Fruit fly (Drosophila melanogaster): ENCODE data around the gene dmt.

dmt gene

dm6 chr3R:9759360-9760191 is 48.6 kb downstream of the dmt start, which contains the start of gene Mpi (continued):
- no peak for TF ChIP-seq Poxn (GFP tag; IDR thresholded peaks at IDR 0.05)
- TF ChIP-seq Mrtf (GFP tag; IDR thresholded peaks at IDR 0.05): no peak
- no peak for TF ChIP-seq CG14441 (GFP tag; IDR thresholded peaks at IDR 0.05)
- no peak for TF ChIP-seq h (optimal IDR thresholded peaks at IDR 0.05)
- peak; percentile 12 for TF ChIP-seq CG4707 (GFP tag; optimal IDR thresholded peaks at IDR 0.05)
- no peak for TF ChIP-seq Aef1 (GFP tag; IDR thresholded peaks at IDR 0.05)
- TF ChIP-seq CG16813 (GFP tag; IDR thresholded peaks at IDR 0.05; ENCODE audit: partially characterized antibody): peak; percentile 52; the same call in 1 of the 3 replicates
- no peak for TF ChIP-seq repo (GFP tag; optimal IDR thresholded peaks at IDR 0.05)
- 0 out of 2 replicates have a peak, but pooled peaks have one; percentile 17 for TF ChIP-seq CG11247 (GFP tag; IDR thresholded peaks at IDR 0.05)
- TF ChIP-seq CG7987 (GFP tag; optimal IDR thresholded peaks at IDR 0.05): peak; percentile 22
- TF ChIP-seq CG3838 (GFP tag; optimal IDR thresholded peaks at IDR 0.05): no peak
- peak; percentile 62 for TF ChIP-seq Dref (GFP tag; IDR thresholded peaks at IDR 0.05)
- no peak for TF ChIP-seq CG10321 (GFP tag; IDR thresholded peaks at IDR 0.05)
- TF ChIP-seq gro (GFP tag; optimal IDR thresholded peaks at IDR 0.05): no peak
- TF ChIP-seq Oli (tag; optimal IDR thresholded peaks at IDR 0.05): no peak
- peak; percentile 14 for TF ChIP-seq CG2875 (GFP tag; optimal IDR thresholded peaks at IDR 0.05)
- TF ChIP-seq Hr78 (GFP tag; optimal IDR thresholded peaks at IDR 0.05): peak in 1 of 2 experiments; percentile 84
- no peak for TF ChIP-seq chif (GFP tag; optimal IDR thresholded peaks at IDR 0.05)
- TF ChIP-seq CG3407 (GFP tag; optimal IDR thresholded peaks at IDR 0.05): no peak
- no peak for TF ChIP-seq CG6654 (GFP tag; optimal IDR thresholded peaks at IDR 0.05)
- peak; percentile 29 for TF ChIP-seq CG13296 (GFP tag; optimal IDR thresholded peaks at IDR 0.05)
- no peak for TF ChIP-seq exex (tag; optimal IDR thresholded peaks at IDR 0.05)
- no peak for TF ChIP-seq CG4404 (GFP tag; IDR thresholded peaks at IDR 0.05)
- no peak for TF ChIP-seq Xbp1 (GFP tag; optimal IDR thresholded peaks at IDR 0.05)
- no peak for TF ChIP-seq rib (GFP tag; IDR thresholded peaks at IDR 0.05)
- no peak for TF ChIP-seq aop (GFP tag; IDR thresholded peaks at IDR 0.05)
- TF ChIP-seq hkb (optimal IDR thresholded peaks at IDR 0.05): no peak
- 0 out of 2 replicates have a peak, but pooled peaks have one; percentile 25 for TF ChIP-seq hkb (GFP tag; IDR thresholded peaks at IDR 0.05)
- no peak for TF ChIP-seq Atf-2 (GFP tag; optimal IDR thresholded peaks at IDR 0.05)
- no peak for TF ChIP-seq tll (GFP tag; optimal IDR thresholded peaks at IDR 0.05)
- no peak for TF ChIP-seq CG15011 (GFP tag; optimal IDR thresholded peaks at IDR 0.05)
- no peak for TF ChIP-seq Hmx (GFP tag; optimal IDR thresholded peaks at IDR 0.05)
- TF ChIP-seq wek (GFP tag; optimal IDR thresholded peaks at IDR 0.05): peak; percentile 12
- no peak for TF ChIP-seq esg (GFP tag; conservative IDR thresholded peaks at IDR 0.05)
- no peak for TF ChIP-seq ase (GFP tag; IDR thresholded peaks at IDR 0.05)
- no peak for TF ChIP-seq CG13775 (GFP tag; optimal IDR thresholded peaks at IDR 0.05)
- TF ChIP-seq maf-S (GFP tag; optimal IDR thresholded peaks at IDR 0.05): no peak
- TF ChIP-seq CG8924 (tag; optimal IDR thresholded peaks at IDR 0.05): no peak
- no peak for TF ChIP-seq dan (GFP tag; IDR thresholded peaks at IDR 0.05)
- peak; percentile 43; the same call in 1 of the 2 replicates for TF ChIP-seq hbn (GFP tag; IDR thresholded peaks at IDR 0.05; ENCODE audit: partially characterized antibody)
- no peak for TF ChIP-seq C15 (GFP tag; IDR thresholded peaks at IDR 0.05)
- TF ChIP-seq CG31441 (GFP tag; IDR thresholded peaks at IDR 0.05): no peak
- TF ChIP-seq NK7.1 (GFP tag; optimal IDR thresholded peaks at IDR 0.05): no peak
- TF ChIP-seq yki (optimal IDR thresholded peaks at IDR 0.05): no peak
- no peak for TF ChIP-seq wor (GFP tag; IDR thresholded peaks at IDR 0.05)
- TF ChIP-seq wdn (GFP tag; IDR thresholded peaks at IDR 0.05): no peak
- TF ChIP-seq fru (optimal IDR thresholded peaks at IDR 0.05): no peak
- TF ChIP-seq CG13123 (GFP tag; optimal IDR thresholded peaks at IDR 0.05): no peak
- TF ChIP-seq Elba2 (GFP tag; optimal IDR thresholded peaks at IDR 0.05): no peak
- no peak for TF ChIP-seq tgo (GFP tag; IDR thresholded peaks at IDR 0.05)
- no peak for TF ChIP-seq onecut (GFP tag; IDR thresholded peaks at IDR 0.05)
- TF ChIP-seq Ravus (GFP tag; IDR thresholded peaks at IDR 0.05): no peak
